Fruit fly (Drosophila melanogaster) whole organism, prepupa: ENCODE data around the gene lace.

Source experiments
- CG3032 ChIP-seq: fragments of 200-800 bp; optimal IDR thresholded peaks from 2 replicates; lab custom pipeline; 2019; ENCODE audit warnings: missing biosample characterization, mild to moderate bottlenecking, missing genetic modification characterization, moderate library complexity
- CG3919 ChIP-seq: fragments of 200-800 bp; sonication (Bioruptor generic); optimal IDR thresholded peaks from 3 replicates; lab custom pipeline; 2016; ENCODE audit warnings: missing biosample characterization, missing genetic modification characterization
- CG4318 ChIP-seq: fragments of 200-800 bp; sonication (Bioruptor generic); optimal IDR thresholded peaks from 3 replicates; lab custom pipeline; 2017; ENCODE audit warnings: missing biosample characterization, mild to moderate bottlenecking, missing genetic modification characterization
- CG6792 ChIP-seq: fragments of 200-800 bp; sonication (Bioruptor generic); optimal IDR thresholded peaks from 3 replicates; lab custom pipeline; 2016; ENCODE audit warnings: missing biosample characterization, missing genetic modification characterization
- Hr39 ChIP-seq: fragments of 200-800 bp; sonication (Bioruptor generic); optimal IDR thresholded peaks from 2 replicates; lab custom pipeline; 2016; ENCODE audit warnings: missing biosample characterization, missing genetic modification characterization
- OdsH ChIP-seq: fragments of 200-800 bp; sonication (Bioruptor generic); optimal IDR thresholded peaks from 3 replicates; lab custom pipeline; 2016; ENCODE audit warnings: missing biosample characterization, missing genetic modification characterization
- Sox14 ChIP-seq: fragments of 200-800 bp; sonication (Bioruptor generic); optimal IDR thresholded peaks from 3 replicates; lab custom pipeline; 2016; ENCODE audit warnings: missing biosample characterization, missing genetic modification characterization
- dsx ChIP-seq: fragments of 200-800 bp; optimal IDR thresholded peaks from 3 replicates; lab custom pipeline; 2019; ENCODE audit warnings: missing biosample characterization, mild to moderate bottlenecking, missing genetic modification characterization, moderate library complexity; ENCODE audit not compliant: poor library complexity, severe bottlenecking
- fd85E ChIP-seq: fragments of 200-800 bp; sonication (Bioruptor generic); optimal IDR thresholded peaks from 3 replicates; lab custom pipeline; 2016; ENCODE audit warnings: missing biosample characterization, missing genetic modification characterization
- vri ChIP-seq: fragments of 200-800 bp; sonication (Bioruptor generic); optimal IDR thresholded peaks from 3 replicates; lab custom pipeline; 2016; ENCODE audit warnings: missing biosample characterization, mild to moderate bottlenecking, missing genetic modification characterization

DNA sequence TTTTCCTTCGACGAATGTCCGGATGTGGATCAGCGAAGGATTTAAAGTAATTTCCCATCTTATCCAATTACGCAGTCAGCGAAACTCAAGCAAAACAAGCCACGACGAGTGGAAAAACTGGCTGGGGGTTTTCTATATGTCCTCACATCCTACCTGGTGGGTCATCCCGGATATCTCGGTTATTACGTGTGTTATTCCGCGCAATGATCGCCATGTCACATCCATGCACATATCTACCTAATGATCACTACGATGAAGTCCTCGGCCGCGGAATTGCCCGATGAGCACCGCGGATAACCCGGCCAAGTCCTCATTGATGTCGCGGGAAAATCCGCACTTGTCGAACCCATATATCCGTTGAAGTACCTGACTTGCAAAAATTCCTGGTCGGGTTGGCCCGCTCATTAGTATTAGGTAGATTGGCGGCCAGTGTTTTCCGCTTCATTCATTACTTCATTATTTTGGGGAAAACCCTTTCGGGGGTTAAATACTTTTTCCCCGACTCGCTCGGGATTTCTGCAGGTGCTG, 19.2 kb upstream of the lace start:
- TF ChIP-seq dsx: no peak
- TF ChIP-seq CG4318: no peak
- TF ChIP-seq Sox14 (GFP tag; lab: Kevin White, UChicago): no peak
- TF ChIP-seq OdsH (GFP tag; lab: Kevin White, UChicago): no peak
- no peak for TF ChIP-seq CG3032 (tag; lab: Kevin White, UChicago)
- TF ChIP-seq vri (GFP tag; lab: Kevin White, UChicago): no peak
- no peak for TF ChIP-seq CG6792
- no peak for TF ChIP-seq CG3919
- TF ChIP-seq Hr39: no peak
- TF ChIP-seq fd85E (GFP tag; lab: Kevin White, UChicago): no peak
